Fruit fly (Drosophila melanogaster): ENCODE measurements around the gene CG7352.
A peak's percentile ranks its signal among the peaks of the same experiment; 100 is the strongest.

Gene CG7352

dm6 chr3R:8358004-8358403, 10.6 kb downstream of the CG7352 start:
- TF ChIP-seq CG14655 (GFP tag; optimal IDR thresholded peaks at IDR 0.05) (no peak), Ets98B (GFP tag; IDR thresholded peaks at IDR 0.05) (no peak), D1 (tag; optimal IDR thresholded peaks at IDR 0.05) (no peak), EcR (GFP tag; optimal IDR thresholded peaks at IDR 0.05) (peak; percentile 5)

dm6 chr3R:8362259-8362876, 15.0 kb downstream of the CG7352 start, which contains the start of the genes Veneno and CG7963:
TSS of gene Veneno (minus strand) at chr3R:8362554.
TSS of gene CG7963 (plus strand) at chr3R:8362826.
- TF ChIP-seq Snoo (tag; optimal IDR thresholded peaks at IDR 0.05) (no peak), CG9948 (tag; optimal IDR thresholded peaks at IDR 0.05) (no peak), CG14655 (GFP tag; optimal IDR thresholded peaks at IDR 0.05) (no peak), CG8159 (tag; optimal IDR thresholded peaks at IDR 0.05) (peak; percentile 31), CG13204 (GFP tag; optimal IDR thresholded peaks at IDR 0.05) (no peak), CG34367 (tag; optimal IDR thresholded peaks at IDR 0.05) (no peak), CG15710 (tag; optimal IDR thresholded peaks at IDR 0.05) (peak; percentile 24)

- TF ChIP-seq Pif1A (GFP tag; optimal IDR thresholded peaks at IDR 0.05) (no peak), CG9948 (tag; optimal IDR thresholded peaks at IDR 0.05) (no peak), CG10348 (GFP tag; IDR thresholded peaks at IDR 0.05) (no peak), EcR (GFP tag; optimal IDR thresholded peaks at IDR 0.05) (no peak), Ets98B (GFP tag; IDR thresholded peaks at IDR 0.05) (no peak), D1 (tag; optimal IDR thresholded peaks at IDR 0.05) (no peak), CG4496 (GFP tag; IDR thresholded peaks at IDR 0.05) (no peak), rn (GFP tag; IDR thresholded peaks at IDR 0.05) (no peak), CG34367 (tag; optimal IDR thresholded peaks at IDR 0.05) (no peak), gl (tag; optimal IDR thresholded peaks at IDR 0.05) (no peak), CG8159 (tag; optimal IDR thresholded peaks at IDR 0.05) (no peak), CG15710 (tag; optimal IDR thresholded peaks at IDR 0.05) (no peak), Pif1B (GFP tag; optimal IDR thresholded peaks at IDR 0.05) (no peak), CG32121 (GFP tag; IDR thresholded peaks at IDR 0.05) (no peak), CG8301 (tag; optimal IDR thresholded peaks at IDR 0.05) (no peak), CG14655 (GFP tag; optimal IDR thresholded peaks at IDR 0.05) (no peak), CG13204 (GFP tag; optimal IDR thresholded peaks at IDR 0.05) (no peak), CG12605 (GFP tag; IDR thresholded peaks at IDR 0.05) (no peak)
These were observed 21.2 kb downstream of the CG7352 start for dm6 chr3R:8368553-8368952.

dm6 chr3R:8389636-8390035, 42.3 kb downstream of the CG7352 start:
- TF ChIP-seq Pif1B (GFP tag; optimal IDR thresholded peaks at IDR 0.05) (no peak), CG9948 (tag; optimal IDR thresholded peaks at IDR 0.05) (no peak), Ets98B (GFP tag; IDR thresholded peaks at IDR 0.05) (no peak), D1 (tag; optimal IDR thresholded peaks at IDR 0.05) (no peak), rn (GFP tag; IDR thresholded peaks at IDR 0.05) (no peak), CG8159 (tag; optimal IDR thresholded peaks at IDR 0.05) (no peak), fd96Ca (GFP tag; IDR thresholded peaks at IDR 0.05) (no peak), CG13204 (GFP tag; optimal IDR thresholded peaks at IDR 0.05) (no peak), Snoo (tag; optimal IDR thresholded peaks at IDR 0.05) (no peak), CG15710 (tag; optimal IDR thresholded peaks at IDR 0.05) (no peak), CG4496 (GFP tag; IDR thresholded peaks at IDR 0.05) (no peak), CG34367 (tag; optimal IDR thresholded peaks at IDR 0.05) (no peak), CG12605 (GFP tag; IDR thresholded peaks at IDR 0.05) (no peak), CG14655 (GFP tag; optimal IDR thresholded peaks at IDR 0.05) (no peak), gl (tag; optimal IDR thresholded peaks at IDR 0.05) (no peak), CG8301 (tag; optimal IDR thresholded peaks at IDR 0.05) (no peak), EcR (GFP tag; optimal IDR thresholded peaks at IDR 0.05) (no peak), Pif1A (GFP tag; optimal IDR thresholded peaks at IDR 0.05) (no peak)
